Fruit fly (Drosophila melanogaster) whole organism, prepupa: ENCODE data around the gene CG7457.

ENCODE experiments used
- CG10631 ChIP-seq: fragments of 200-800 bp; sonication (Bioruptor generic); optimal IDR thresholded peaks from 2 replicates; lab custom pipeline; 2016; ENCODE audit warnings: missing biosample characterization, missing genetic modification characterization
- CG10669 ChIP-seq: fragments of 200-800 bp; sonication (Bioruptor generic); optimal IDR thresholded peaks from 3 replicates; lab custom pipeline; 2018; ENCODE audit warnings: missing biosample characterization, mild to moderate bottlenecking, missing genetic modification characterization, moderate library complexity
- CG15336 ChIP-seq: fragments of 200-800 bp; sonication (Bioruptor generic); IDR thresholded peaks from 2 replicates; pipeline ENCODE4 v1.3.6; 2022; ENCODE audit warnings: missing biosample characterization, missing genetic modification characterization
- CG1621 ChIP-seq: fragments of 200-800 bp; sonication (Bioruptor generic); optimal IDR thresholded peaks from 3 replicates; lab custom pipeline; 2018; ENCODE audit warnings: missing biosample characterization, mild to moderate bottlenecking, missing genetic modification characterization
- CG16779 ChIP-seq: fragments of 200-800 bp; sonication (Bioruptor generic); optimal IDR thresholded peaks from 3 replicates; lab custom pipeline; 2017; ENCODE audit warnings: missing biosample characterization, mild to moderate bottlenecking, missing genetic modification characterization
- CG3032 ChIP-seq: fragments of 200-800 bp; optimal IDR thresholded peaks from 2 replicates; lab custom pipeline; 2019; ENCODE audit warnings: missing biosample characterization, mild to moderate bottlenecking, missing genetic modification characterization, moderate library complexity
- CG31627 ChIP-seq: fragments of 200-800 bp; sonication (Bioruptor generic); optimal IDR thresholded peaks from 3 replicates; lab custom pipeline; 2016; ENCODE audit warnings: missing biosample characterization, missing genetic modification characterization
- CG32006 ChIP-seq: fragments of 200-800 bp; sonication (Bioruptor generic); optimal IDR thresholded peaks from 3 replicates; lab custom pipeline; 2017; ENCODE audit warnings: missing biosample characterization, mild to moderate bottlenecking, missing genetic modification characterization
- CG34406 ChIP-seq: fragments of 200-800 bp; sonication (Bioruptor generic); optimal IDR thresholded peaks from 3 replicates; lab custom pipeline; 2016; ENCODE audit warnings: missing biosample characterization, missing genetic modification characterization
- CG6163 ChIP-seq: fragments of 200-800 bp; sonication (Bioruptor generic); IDR thresholded peaks from 3 replicates; pipeline ENCODE4 v1.3.6; 2022; ENCODE audit warnings: missing biosample characterization, missing genetic modification characterization
- CG6276 ChIP-seq: fragments of 200-800 bp; sonication (Bioruptor generic); optimal IDR thresholded peaks from 2 replicates; lab custom pipeline; 2017; ENCODE audit warnings: missing biosample characterization, mild to moderate bottlenecking, missing genetic modification characterization
- CG6792 ChIP-seq: fragments of 200-800 bp; sonication (Bioruptor generic); optimal IDR thresholded peaks from 3 replicates; lab custom pipeline; 2016; ENCODE audit warnings: missing biosample characterization, missing genetic modification characterization
- CG6808 ChIP-seq: fragments of 200-800 bp; sonication (Bioruptor generic); optimal IDR thresholded peaks from 3 replicates; lab custom pipeline; 2017; ENCODE audit warnings: missing biosample characterization, missing genetic modification characterization, mild to moderate bottlenecking, moderate library complexity, missing genetic modification reagents
- CG6854 ChIP-seq: fragments of 200-800 bp; sonication (Bioruptor generic); optimal IDR thresholded peaks from 2 replicates; lab custom pipeline; 2017; ENCODE audit warnings: missing biosample characterization, mild to moderate bottlenecking, missing genetic modification characterization
- CG8319 ChIP-seq: fragments of 200-800 bp; sonication (Bioruptor generic); optimal IDR thresholded peaks from 3 replicates; lab custom pipeline; 2016; ENCODE audit warnings: missing biosample characterization, missing genetic modification characterization
- CG8632 ChIP-seq: fragments of 200-800 bp; sonication (Bioruptor generic); optimal IDR thresholded peaks from 3 replicates; lab custom pipeline; 2016; ENCODE audit warnings: missing biosample characterization, missing genetic modification characterization
- CG9139 ChIP-seq: fragments of 200-800 bp; sonication (Bioruptor generic); optimal IDR thresholded peaks from 3 replicates; lab custom pipeline; 2017; ENCODE audit warnings: missing biosample characterization, mild to moderate bottlenecking, missing genetic modification characterization
- Ets96B ChIP-seq: fragments of 200-800 bp; optimal IDR thresholded peaks from 2 replicates; lab custom pipeline; 2019; ENCODE audit warnings: missing biosample characterization, mild to moderate bottlenecking, missing genetic modification characterization, moderate library complexity
- Gug ChIP-seq: fragments of 200-800 bp; sonication (Bioruptor generic); IDR thresholded peaks from 2 replicates; pipeline ENCODE4 v1.3.6; 2022; ENCODE audit warnings: missing biosample characterization, missing genetic modification characterization
- Hr38 ChIP-seq: sonication (Bioruptor generic); optimal IDR thresholded peaks from 2 replicates; lab custom pipeline; 2016; ENCODE audit warnings: missing biosample characterization, missing genetic modification characterization
- Hr39 ChIP-seq: fragments of 200-800 bp; sonication (Bioruptor generic); optimal IDR thresholded peaks from 2 replicates; lab custom pipeline; 2016; ENCODE audit warnings: missing biosample characterization, missing genetic modification characterization
- Hr4 ChIP-seq: fragments of 200-800 bp; sonication (Bioruptor generic); optimal IDR thresholded peaks from 3 replicates; lab custom pipeline; 2016; ENCODE audit warnings: missing biosample characterization, missing genetic modification characterization
- Met ChIP-seq: fragments of 200-800 bp; sonication (Bioruptor generic); optimal IDR thresholded peaks from 3 replicates; lab custom pipeline; 2016; ENCODE audit warnings: missing biosample characterization, missing genetic modification characterization
- Sox102F ChIP-seq: fragments of 200-800 bp; sonication (Bioruptor generic); optimal IDR thresholded peaks from 2 replicates; lab custom pipeline; 2016; ENCODE audit warnings: missing biosample characterization, mild to moderate bottlenecking, missing genetic modification characterization
- Sox14 ChIP-seq: fragments of 200-800 bp; sonication (Bioruptor generic); optimal IDR thresholded peaks from 3 replicates; lab custom pipeline; 2016; ENCODE audit warnings: missing biosample characterization, missing genetic modification characterization
- Sox15 ChIP-seq: fragments of 200-800 bp; sonication (Bioruptor generic); optimal IDR thresholded peaks from 3 replicates; lab custom pipeline; 2016; ENCODE audit warnings: missing biosample characterization, missing genetic modification characterization
- achi ChIP-seq: fragments of 200-800 bp; sonication (Bioruptor generic); optimal IDR thresholded peaks from 3 replicates; lab custom pipeline; 2016; ENCODE audit warnings: missing biosample characterization, missing genetic modification characterization
- acj6 ChIP-seq: fragments of 200-800 bp; sonication (Bioruptor generic); optimal IDR thresholded peaks from 3 replicates; lab custom pipeline; 2016; ENCODE audit warnings: missing biosample characterization, missing genetic modification characterization
- cyc ChIP-seq: fragments of 200-800 bp; sonication (Bioruptor generic); optimal IDR thresholded peaks from 3 replicates; lab custom pipeline; 2016; ENCODE audit warnings: missing biosample characterization, missing genetic modification characterization
- esn ChIP-seq: fragments of 200-800 bp; sonication (Bioruptor generic); optimal IDR thresholded peaks from 2 replicates; lab custom pipeline; 2016; ENCODE audit warnings: missing biosample characterization, mild to moderate bottlenecking, missing genetic modification characterization, moderate library complexity
- fd85E ChIP-seq: fragments of 200-800 bp; sonication (Bioruptor generic); optimal IDR thresholded peaks from 3 replicates; lab custom pipeline; 2016; ENCODE audit warnings: missing biosample characterization, missing genetic modification characterization
- lz ChIP-seq: fragments of 200-800 bp; sonication (Bioruptor generic); optimal IDR thresholded peaks from 3 replicates; lab custom pipeline; 2016; ENCODE audit warnings: missing biosample characterization, missing genetic modification characterization
- net ChIP-seq: fragments of 200-800 bp; sonication (Bioruptor generic); optimal IDR thresholded peaks from 3 replicates; lab custom pipeline; 2016; ENCODE audit warnings: missing biosample characterization, missing genetic modification characterization
- ss ChIP-seq, 2 experiments: fragments of 200-800 bp; sonication (Bioruptor generic); optimal IDR thresholded peaks; 2 replicates in 1 of 2; 3 replicates in 1 of 2; lab custom pipeline; 2017 to 2018; ENCODE audit warnings: mild to moderate bottlenecking in 2 of 2, missing biosample characterization in 2 of 2, missing genetic modification characterization in 2 of 2, moderate library complexity in 1 of 2
- svp ChIP-seq: fragments of 200-800 bp; sonication (Bioruptor generic); peaks from one replicate; lab custom pipeline; 2016; ENCODE audit warnings: missing biosample characterization, missing genetic modification characterization
- vri ChIP-seq: fragments of 200-800 bp; sonication (Bioruptor generic); optimal IDR thresholded peaks from 3 replicates; lab custom pipeline; 2016; ENCODE audit warnings: missing biosample characterization, mild to moderate bottlenecking, missing genetic modification characterization

Gene CG7457

dm6 chr3L:7726285-7726684 is at the start of gene CG7457:
Gene CG7457 (minus strand): TSS chr3L:7726473.
- TF ChIP-seq esn (GFP tag; lab: Kevin White, UChicago) (peak; percentile 13), CG1621 (tag; lab: Kevin White, UChicago) (peak; percentile 4), CG34406 (GFP tag; lab: Kevin White, UChicago) (no peak)

dm6 chr3L:7775365-7775905 is 49.2 kb upstream of the CG7457 start, which contains the start of gene Clk:
Gene Clk (minus strand): TSS chr3L:7775603.
- TF ChIP-seq CG6808 (GFP tag; lab: Kevin White, UChicago) (no peak), vri (peak; percentile 11)

- TF ChIP-seq CG6854 (GFP tag; lab: Kevin White, UChicago) = no peak
- no peak for TF ChIP-seq CG15336 (GFP tag; lab: Robert Waterston, UW)
- TF ChIP-seq CG8319 = no peak
- no peak for TF ChIP-seq CG6792 (GFP tag; lab: Kevin White, UChicago)
- no peak for TF ChIP-seq svp
- TF ChIP-seq CG10669 = no peak
- no peak for TF ChIP-seq ss (GFP tag; optimal IDR thresholded peaks at IDR 0.05; lab: Kevin White, UChicago)
- TF ChIP-seq Ets96B = no peak
- TF ChIP-seq CG6808 (GFP tag; lab: Kevin White, UChicago) = no peak
- TF ChIP-seq CG6276 (GFP tag; lab: Kevin White, UChicago) = no peak
These were observed 48.4 kb upstream of the CG7457 start for dm6 chr3L:7774698-7775097.

dm6 chr3L:7773529-7773928 is 47.3 kb upstream of the CG7457 start:
- TF ChIP-seq Gug (GFP tag; lab: Robert Waterston, UW) (no peak), Sox102F (GFP tag; lab: Kevin White, UChicago) (no peak), fd85E (GFP tag; lab: Kevin White, UChicago) (no peak), Met (GFP tag; lab: Kevin White, UChicago) (no peak), Hr39 (no peak), Hr4 (GFP tag; lab: Kevin White, UChicago) (no peak), Ets96B (no peak), Sox14 (no peak), lz (no peak), CG8632 (GFP tag; lab: Kevin White, UChicago) (no peak)

- TF ChIP-seq CG16779 (tag; lab: Kevin White, UChicago) (peak; percentile 28), CG9139 (GFP tag; lab: Kevin White, UChicago) (no peak), svp (peak; percentile 46)
These were observed 46.0 kb upstream of the CG7457 start for dm6 chr3L:7772160-7772798.

dm6 chr3L:7768252-7768651 is 42.0 kb upstream of the CG7457 start, which contains the start of gene CG32371:
Gene CG32371 (minus strand): TSS chr3L:7768352.
- TF ChIP-seq CG32006 (GFP tag; lab: Kevin White, UChicago) (no peak), acj6 (GFP tag; lab: Kevin White, UChicago) (no peak), CG31627 (no peak), CG3032 (no peak), CG10631 (GFP tag; lab: Kevin White, UChicago) (no peak), CG16779 (tag; lab: Kevin White, UChicago) (no peak), CG6808 (GFP tag; lab: Kevin White, UChicago) (no peak), Sox15 (GFP tag; lab: Kevin White, UChicago) (no peak), vri (no peak), Hr38 (GFP tag; lab: Kevin White, UChicago) (no peak), achi (GFP tag; lab: Kevin White, UChicago) (no peak), cyc (no peak), net (GFP tag; lab: Kevin White, UChicago) (no peak), CG6163 (no peak)
